Fruit fly (Drosophila melanogaster) whole organism, embryonic: Measurements from ENCODE around the gene D.
A peak's percentile ranks its signal among the peaks of the same experiment; 100 is the strongest.

ENCODE experiments used
- Aef1 ChIP-seq: fragments of 200-800 bp; sonication (Bioruptor generic); IDR thresholded peaks from 3 replicates; pipeline ENCODE4 v1.3.6; 2022; ENCODE audit warnings: missing biosample characterization, missing genetic modification characterization
- CG10274 ChIP-seq: fragments of 200-800 bp; sonication (Bioruptor generic); optimal IDR thresholded peaks from 3 replicates; lab custom pipeline; 2017; ENCODE audit warnings: missing biosample characterization, mild to moderate bottlenecking, missing genetic modification characterization
- CG10543 ChIP-seq: fragments of 200-800 bp; sonication (Bioruptor generic); optimal IDR thresholded peaks from 3 replicates; lab custom pipeline; 2017; ENCODE audit warnings: missing biosample characterization, mild to moderate bottlenecking, missing genetic modification characterization, moderate library complexity
- CG11247 ChIP-seq: fragments of 200-800 bp; sonication (Bioruptor generic); IDR thresholded peaks from 2 replicates; pipeline ENCODE4 v1.3.6; 2022; ENCODE audit warnings: missing biosample characterization, missing genetic modification characterization
- CG11456 ChIP-seq: fragments of 200-800 bp; sonication (Bioruptor generic); IDR thresholded peaks from 3 replicates; pipeline ENCODE4 v1.3.6; 2022; ENCODE audit warnings: missing biosample characterization, missing genetic modification characterization
- CG11696 ChIP-seq: fragments of 200-800 bp; sonication (Bioruptor generic); IDR thresholded peaks from 2 replicates; pipeline ENCODE4 v1.3.6; 2022; ENCODE audit warnings: missing biosample characterization, missing genetic modification characterization
- CG12219 ChIP-seq: fragments of 200-800 bp; sonication (Bioruptor generic); optimal IDR thresholded peaks from 3 replicates; lab custom pipeline; 2018; ENCODE audit warnings: missing biosample characterization, mild to moderate bottlenecking, missing genetic modification characterization
- CG12744 ChIP-seq: fragments of 200-800 bp; sonication (Bioruptor generic); optimal IDR thresholded peaks from 2 replicates; lab custom pipeline; 2016; ENCODE audit warnings: missing biosample characterization, missing genetic modification characterization
- CG14014 ChIP-seq: fragments of 200-800 bp; sonication (Bioruptor generic); IDR thresholded peaks from 2 replicates; pipeline ENCODE4 v1.3.6; 2022; ENCODE audit warnings: missing biosample characterization, missing genetic modification characterization
- CG14860 ChIP-seq: fragments of 200-800 bp; sonication (Bioruptor generic); IDR thresholded peaks from 3 replicates; pipeline ENCODE4 v1.3.6; 2022; ENCODE audit warnings: missing biosample characterization, missing genetic modification characterization; ENCODE audit not compliant: partially characterized antibody
- CG1529 ChIP-seq: fragments of 200-800 bp; sonication (Bioruptor generic); optimal IDR thresholded peaks from 3 replicates; lab custom pipeline; 2018; ENCODE audit warnings: missing biosample characterization, missing genetic modification characterization
- CG15696 ChIP-seq: fragments of 200-800 bp; sonication (Bioruptor generic); optimal IDR thresholded peaks from 2 replicates; lab custom pipeline; 2019; ENCODE audit warnings: missing biosample characterization, mild to moderate bottlenecking, missing genetic modification characterization, moderate library complexity
- CG16779 ChIP-seq: fragments of 200-800 bp; sonication (Bioruptor generic); IDR thresholded peaks from 2 replicates; pipeline ENCODE4 v1.3.6; 2022; ENCODE audit warnings: missing biosample characterization, missing genetic modification characterization
- CG17361 ChIP-seq: fragments of 200-800 bp; sonication (Bioruptor generic); IDR thresholded peaks from 3 replicates; pipeline ENCODE4 v1.3.6; 2022; ENCODE audit warnings: missing biosample characterization, missing genetic modification characterization
- CG17802 ChIP-seq: fragments of 200-800 bp; sonication (Bioruptor generic); optimal IDR thresholded peaks from 2 replicates; lab custom pipeline; 2018; ENCODE audit warnings: missing biosample characterization, mild to moderate bottlenecking, missing genetic modification characterization, moderate library complexity
- CG18262 ChIP-seq: fragments of 200-800 bp; optimal IDR thresholded peaks from 3 replicates; lab custom pipeline; 2019; ENCODE audit warnings: missing biosample characterization, mild to moderate bottlenecking, missing genetic modification characterization, moderate library complexity
- CG18599 ChIP-seq: fragments of 200-800 bp; sonication (Bioruptor generic); optimal IDR thresholded peaks from 3 replicates; lab custom pipeline; 2017; ENCODE audit warnings: missing biosample characterization, missing genetic modification characterization, mild to moderate bottlenecking, moderate library complexity, missing genetic modification reagents
- CG2712 ChIP-seq: fragments of 200-800 bp; optimal IDR thresholded peaks from 3 replicates; lab custom pipeline; 2019; ENCODE audit warnings: missing biosample characterization, mild to moderate bottlenecking, missing genetic modification characterization, moderate library complexity
- CG33557 ChIP-seq: fragments of 200-800 bp; sonication (Bioruptor generic); optimal IDR thresholded peaks from 2 replicates; lab custom pipeline; 2019; ENCODE audit warnings: missing biosample characterization, mild to moderate bottlenecking, missing genetic modification characterization, moderate library complexity
- CG3726 ChIP-seq: fragments of 200-800 bp; sonication (Bioruptor generic); IDR thresholded peaks from 3 replicates; pipeline ENCODE4, ENCODE4 v1.3.6; 2022; ENCODE audit warnings: missing biosample characterization, missing genetic modification characterization
- CG43689 ChIP-seq: fragments of 200-800 bp; sonication (Bioruptor generic); IDR thresholded peaks from 2 replicates; pipeline ENCODE4 v1.3.6; 2022; ENCODE audit warnings: missing biosample characterization, missing genetic modification characterization
- CG5180 ChIP-seq: fragments of 200-800 bp; sonication (Bioruptor generic); optimal IDR thresholded peaks from 3 replicates; lab custom pipeline; 2017; ENCODE audit warnings: missing biosample characterization, missing genetic modification characterization, mild to moderate bottlenecking, moderate library complexity, missing genetic modification reagents
- CG6689 ChIP-seq: fragments of 200-800 bp; sonication (Bioruptor generic); IDR thresholded peaks from 2 replicates; pipeline ENCODE4 v1.3.6; 2022; ENCODE audit warnings: missing biosample characterization, missing genetic modification characterization
- CG8478 ChIP-seq: fragments of >200 bp; optimal IDR thresholded peaks from 2 replicates; lab custom pipeline; 2018
- Camta ChIP-seq: fragments of 200-800 bp; sonication (Bioruptor generic); optimal IDR thresholded peaks from 2 replicates; lab custom pipeline; 2016; ENCODE audit warnings: missing biosample characterization, missing genetic modification characterization
- CoRest ChIP-seq: fragments of 200-800 bp; sonication (Bioruptor generic); optimal IDR thresholded peaks from 3 replicates; lab custom pipeline; 2018; ENCODE audit warnings: missing biosample characterization, mild to moderate bottlenecking, missing genetic modification characterization, moderate library complexity
- D ChIP-seq, 2 experiments: fragments of 200-800 bp in 1 of 2; fragments of >200 bp in 1 of 2; sonication (Bioruptor generic) in 1 of 2; optimal IDR thresholded peaks; 2 replicates in 1 of 2; 3 replicates in 1 of 2; lab custom pipeline; 2017; ENCODE audit warnings: mild to moderate bottlenecking in 1 of 2, missing biosample characterization in 1 of 2, missing genetic modification characterization in 1 of 2, missing genetic modification reagents in 1 of 2
- ERR ChIP-seq: fragments of 200-800 bp; sonication (Bioruptor generic); optimal IDR thresholded peaks from 2 replicates; lab custom pipeline; 2016; ENCODE audit warnings: missing biosample characterization, missing genetic modification characterization
- Elba2 ChIP-seq: fragments of 200-800 bp; sonication (Bioruptor generic); optimal IDR thresholded peaks from 3 replicates; lab custom pipeline; 2016; ENCODE audit warnings: missing biosample characterization, missing genetic modification characterization
- Gsc ChIP-seq: fragments of 200-800 bp; sonication (Bioruptor generic); IDR thresholded peaks from 2 replicates; pipeline ENCODE4 v1.3.6; 2022; ENCODE audit warnings: missing biosample characterization, missing genetic modification characterization
- PHDP ChIP-seq: fragments of 200-800 bp; sonication (Bioruptor generic); optimal IDR thresholded peaks from 3 replicates; lab custom pipeline; 2018; ENCODE audit warnings: missing biosample characterization, mild to moderate bottlenecking, missing genetic modification characterization, moderate library complexity
- Taf1 ChIP-seq: fragments of 200-800 bp; sonication (Bioruptor generic); IDR thresholded peaks from 2 replicates; pipeline ENCODE4 v1.3.6; 2022; ENCODE audit warnings: missing biosample characterization, missing genetic modification characterization
- ac ChIP-seq: fragments of 200-800 bp; sonication (Bioruptor generic); optimal IDR thresholded peaks from 3 replicates; lab custom pipeline; 2017; ENCODE audit warnings: missing biosample characterization, mild to moderate bottlenecking, missing genetic modification characterization
- aop ChIP-seq: fragments of 200-800 bp; sonication (Bioruptor generic); IDR thresholded peaks from 2 replicates; pipeline ENCODE4 v1.3.6; 2022; ENCODE audit warnings: missing biosample characterization, missing genetic modification characterization
- bowl ChIP-seq: fragments of 200-800 bp; sonication (Bioruptor generic); IDR thresholded peaks from 2 replicates; pipeline ENCODE4 v1.3.6; 2022; ENCODE audit warnings: missing biosample characterization, missing genetic modification characterization
- bsh ChIP-seq, 2 experiments: fragments of 200-800 bp; sonication (Bioruptor generic); optimal IDR thresholded peaks; 2 replicates each; lab custom pipeline; 2017 to 2018; ENCODE audit warnings: mild to moderate bottlenecking in 2 of 2, missing biosample characterization in 2 of 2, missing genetic modification characterization in 2 of 2, moderate library complexity in 1 of 2
- btn ChIP-seq: fragments of 200-800 bp; sonication (Bioruptor generic); optimal IDR thresholded peaks from 2 replicates; lab custom pipeline; 2016; ENCODE audit warnings: missing biosample characterization, missing genetic modification characterization
- ewg ChIP-seq: fragments of 200-800 bp; sonication (Bioruptor generic); optimal IDR thresholded peaks from 3 replicates; lab custom pipeline; 2017; ENCODE audit warnings: mild to moderate bottlenecking, missing biosample characterization, missing genetic modification reagents, missing genetic modification characterization
- fd102C ChIP-seq: fragments of 200-800 bp; sonication (Bioruptor generic); optimal IDR thresholded peaks from 2 replicates; lab custom pipeline; 2018; ENCODE audit warnings: missing biosample characterization, mild to moderate bottlenecking, missing genetic modification characterization, moderate library complexity
- fd3F ChIP-seq: fragments of 200-800 bp; sonication (Bioruptor generic); optimal IDR thresholded peaks from 2 replicates; lab custom pipeline; 2018; ENCODE audit warnings: missing biosample characterization, mild to moderate bottlenecking, missing genetic modification characterization, moderate library complexity
- gce ChIP-seq: fragments of 200-800 bp; sonication (Bioruptor generic); IDR thresholded peaks from 3 replicates; pipeline ENCODE4 v1.3.6; 2022; ENCODE audit warnings: missing biosample characterization, missing genetic modification characterization
- p53 ChIP-seq: fragments of 200-800 bp; sonication (Bioruptor generic); optimal IDR thresholded peaks from 2 replicates; lab custom pipeline; 2016; ENCODE audit warnings: missing biosample characterization, missing genetic modification characterization
- peb ChIP-seq: fragments of 200-800 bp; sonication (Bioruptor generic); IDR thresholded peaks from 2 replicates; pipeline ENCODE4 v1.3.6; 2022; ENCODE audit warnings: missing biosample characterization, missing genetic modification characterization
- salm ChIP-seq: fragments of 200-800 bp; sonication (Bioruptor generic); optimal IDR thresholded peaks from 2 replicates; lab custom pipeline; 2018; ENCODE audit warnings: missing biosample characterization, mild to moderate bottlenecking, missing genetic modification characterization
- sens ChIP-seq: fragments of 200-800 bp; sonication (Bioruptor generic); peaks from one replicate; lab custom pipeline; 2016; ENCODE audit warnings: missing biosample characterization, missing genetic modification characterization
- sug ChIP-seq: fragments of 200-800 bp; optimal IDR thresholded peaks from 2 replicates; lab custom pipeline; 2019; ENCODE audit warnings: missing biosample characterization, mild to moderate bottlenecking, missing genetic modification characterization, moderate library complexity
- unc-4 ChIP-seq: fragments of 200-800 bp; sonication (Bioruptor generic); IDR thresholded peaks from 2 replicates; pipeline ENCODE4 v1.3.6; 2022; ENCODE audit warnings: missing biosample characterization, missing genetic modification characterization; ENCODE audit not compliant: partially characterized antibody
- wek ChIP-seq: fragments of 200-800 bp; sonication (Bioruptor generic); optimal IDR thresholded peaks from 3 replicates; lab custom pipeline; 2018; ENCODE audit warnings: missing biosample characterization, mild to moderate bottlenecking, missing genetic modification characterization, moderate library complexity
- z ChIP-seq: fragments of 200-800 bp; sonication (Bioruptor generic); IDR thresholded peaks from 3 replicates; pipeline ENCODE4 v1.3.6; 2022; ENCODE audit warnings: missing biosample characterization, missing genetic modification characterization

Gene D

DNA sequence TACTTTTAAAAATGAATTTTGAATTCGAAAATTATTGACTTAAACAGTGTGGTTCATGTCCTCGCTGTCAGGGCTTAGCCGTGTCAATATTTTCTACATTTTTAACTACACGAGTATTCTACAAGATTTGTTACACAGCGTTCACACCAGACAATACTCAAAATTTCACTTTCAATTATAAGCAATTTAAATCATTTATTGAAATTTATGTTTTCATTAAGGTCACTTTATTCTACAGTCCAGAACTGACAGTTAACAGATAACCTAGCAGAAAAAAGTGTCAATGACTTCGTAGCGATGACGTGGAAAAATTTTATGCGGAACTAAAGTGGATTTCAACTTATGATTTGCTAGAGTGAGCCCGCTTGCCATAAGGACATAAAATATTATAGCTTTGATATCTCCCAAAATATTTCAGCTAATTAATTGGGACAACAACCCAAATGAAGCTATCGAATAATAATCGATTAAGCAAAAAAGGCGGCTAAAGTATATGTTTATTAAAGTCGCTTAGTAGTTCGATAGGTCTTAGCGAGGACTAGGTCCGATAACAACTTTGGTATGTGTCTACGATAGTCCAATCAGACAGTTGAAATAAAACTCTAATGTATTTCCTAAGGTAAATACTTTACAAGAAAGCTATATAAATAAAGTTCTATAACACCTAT is 11.7 kb upstream of the D start (continued):
- no peak for TF ChIP-seq D (optimal IDR thresholded peaks at IDR 0.05; lab: Kevin White, UChicago)
- peak; percentile 21 for TF ChIP-seq D (GFP tag; optimal IDR thresholded peaks at IDR 0.05; lab: Kevin White, UChicago)
- TF ChIP-seq bsh (GFP tag; optimal IDR thresholded peaks at IDR 0.05; lab: Kevin White, UChicago), result peak in 1 of 2 experiments; percentile 43
- TF ChIP-seq sug (tag; lab: Kevin White, UChicago), result no peak
- TF ChIP-seq peb, result no peak
- TF ChIP-seq CG6689, result peak; percentile 56; the same call in 1 of the 2 replicates
- no peak for TF ChIP-seq salm (tag; lab: Kevin White, UChicago)
- no peak; the same call in 1 of the 2 replicates for TF ChIP-seq Taf1
- peak; percentile 27 for TF ChIP-seq fd3F (GFP tag; lab: Kevin White, UChicago)
- TF ChIP-seq CG16779 (GFP tag; lab: Robert Waterston, UW), result no peak
- TF ChIP-seq sens (GFP tag; lab: Kevin White, UChicago), result peak; percentile 85
- TF ChIP-seq CG3726, result no peak
- TF ChIP-seq CG33557 (GFP tag; lab: Kevin White, UChicago), result no peak
- TF ChIP-seq fd102C (GFP tag; lab: Kevin White, UChicago), result no peak
- peak; percentile 59; the same call in 1 of the 2 replicates for TF ChIP-seq bowl
- TF ChIP-seq CoRest (tag; lab: Kevin White, UChicago), result peak; percentile 44
- TF ChIP-seq gce, result 0 out of 3 replicates have a peak, but pooled peaks have one; percentile 61
- peak; percentile 37 for TF ChIP-seq CG12219 (GFP tag; lab: Kevin White, UChicago)
- no peak for TF ChIP-seq unc-4 (GFP tag; lab: Robert Waterston, UW)
- TF ChIP-seq CG1529 (GFP tag; lab: Kevin White, UChicago), result peak; percentile 43
- TF ChIP-seq CG11456 (GFP tag; lab: Robert Waterston, UW), result no peak
- peak; percentile 60 for TF ChIP-seq PHDP (tag; lab: Kevin White, UChicago)
- TF ChIP-seq CG2712 (tag; lab: Kevin White, UChicago), result peak; percentile 59
- TF ChIP-seq CG14860, result 0 out of 3 replicates have a peak, but pooled peaks have one; percentile 28
- TF ChIP-seq ac (GFP tag; lab: Kevin White, UChicago), result no peak
- no peak for TF ChIP-seq CG8478
- TF ChIP-seq Camta, result no peak
- no peak for TF ChIP-seq aop
- TF ChIP-seq z, result no peak
- TF ChIP-seq btn, result no peak
- peak; percentile 16 for TF ChIP-seq CG15696 (tag; lab: Kevin White, UChicago)
- peak; percentile 74 for TF ChIP-seq CG17361 (GFP tag; lab: Robert Waterston, UW)
- no peak for TF ChIP-seq Elba2 (GFP tag; lab: Kevin White, UChicago)
- TF ChIP-seq CG43689, result no peak
- TF ChIP-seq CG17802 (tag; lab: Kevin White, UChicago), result peak; percentile 73
- no peak for TF ChIP-seq CG10543 (GFP tag; lab: Kevin White, UChicago)
- no peak; the same call in 1 of the 2 replicates for TF ChIP-seq CG11696
- TF ChIP-seq CG11247, result peak; percentile 64; the same call in 1 of the 2 replicates
- peak; percentile 65 for TF ChIP-seq Aef1 (GFP tag; lab: Robert Waterston, UW)
- TF ChIP-seq ewg (GFP tag; lab: Kevin White, UChicago), result no peak
- TF ChIP-seq CG5180 (GFP tag; lab: Kevin White, UChicago), result no peak
- no peak for TF ChIP-seq Gsc
- TF ChIP-seq CG10274 (GFP tag; lab: Kevin White, UChicago), result peak; percentile 10
- peak; percentile 58 for TF ChIP-seq CG18599 (GFP tag; lab: Kevin White, UChicago)
- no peak for TF ChIP-seq wek (GFP tag; lab: Kevin White, UChicago)
- peak; percentile 82 for TF ChIP-seq CG14014 (GFP tag; lab: Robert Waterston, UW)
- no peak for TF ChIP-seq p53
- TF ChIP-seq CG18262 (tag; lab: Kevin White, UChicago), result peak; percentile 55
- no peak for TF ChIP-seq ERR
- TF ChIP-seq CG12744 (GFP tag; lab: Kevin White, UChicago), result no peak
